Fruit fly (Drosophila melanogaster) whole organism, wandering third instar larva: ENCODE data around the gene CG3626.

Experiments used
- Abd-B ChIP-seq: fragments of >200 bp; optimal IDR thresholded peaks from 2 replicates; lab custom pipeline; 2017; ENCODE audit warnings: missing biosample characterization, missing genetic modification characterization
- CG32264 ChIP-seq: fragments of 200-800 bp; sonication (Bioruptor generic); optimal IDR thresholded peaks from 2 replicates; lab custom pipeline; 2016; ENCODE audit warnings: missing biosample characterization, missing genetic modification characterization
- CG9705 ChIP-seq: fragments of 200-800 bp; sonication (Bioruptor generic); optimal IDR thresholded peaks from 2 replicates; lab custom pipeline; 2018; ENCODE audit warnings: missing biosample characterization, mild to moderate bottlenecking, missing genetic modification characterization
- CrebA ChIP-seq: fragments of 200-800 bp; sonication (Bioruptor generic); optimal IDR thresholded peaks from 2 replicates; lab custom pipeline; 2016; ENCODE audit warnings: missing biosample characterization, mild to moderate bottlenecking, missing genetic modification characterization, borderline replicate concordance
- Dfd ChIP-seq: fragments of >200 bp; optimal IDR thresholded peaks from 2 replicates; lab custom pipeline; 2017; ENCODE audit warnings: missing biosample characterization, missing genetic modification characterization
- Dif ChIP-seq: fragments of 200-275, 200-300 bp; sonication (Bioruptor generic); optimal IDR thresholded peaks from 2 replicates; lab custom pipeline; 2018; ENCODE audit warnings: missing biosample characterization, missing genetic modification characterization; ENCODE audit not compliant: partially characterized antibody
- GATAd ChIP-seq: sonication (Bioruptor generic); optimal IDR thresholded peaks from 2 replicates; lab custom pipeline; 2016; ENCODE audit warnings: missing biosample characterization, missing genetic modification characterization
- HLH106 ChIP-seq: fragments of 200-800 bp; optimal IDR thresholded peaks from 3 replicates; lab custom pipeline; 2019; ENCODE audit warnings: missing biosample characterization, mild to moderate bottlenecking, missing genetic modification characterization, moderate library complexity
- Hnf4 ChIP-seq: fragments of 200-800 bp; sonication (Bioruptor generic); optimal IDR thresholded peaks from 2 replicates; lab custom pipeline; 2016; ENCODE audit warnings: missing biosample characterization, mild to moderate bottlenecking, missing genetic modification characterization
- Hr78 ChIP-seq: fragments of >200 bp; optimal IDR thresholded peaks from 2 replicates; lab custom pipeline; 2017; ENCODE audit warnings: missing biosample characterization, missing genetic modification characterization
- Hr83 ChIP-seq: fragments of 200-300 bp; sonication (Bioruptor generic); optimal IDR thresholded peaks from 2 replicates; lab custom pipeline; 2016; ENCODE audit warnings: missing biosample characterization, mild to moderate bottlenecking, missing genetic modification characterization, moderate library complexity; ENCODE audit not compliant: poor library complexity, severe bottlenecking
- Jra ChIP-seq: sonication (Bioruptor generic); optimal IDR thresholded peaks from 2 replicates; lab custom pipeline; 2016; ENCODE audit warnings: missing biosample characterization, missing genetic modification characterization
- Mio ChIP-seq: sonication (Bioruptor generic); optimal IDR thresholded peaks from 2 replicates; lab custom pipeline; 2016; ENCODE audit warnings: missing biosample characterization, missing genetic modification characterization
- Myc ChIP-seq: fragments of >200 bp; optimal IDR thresholded peaks from 2 replicates; lab custom pipeline; 2017
- N ChIP-seq: fragments of >200 bp; optimal IDR thresholded peaks from 2 replicates; lab custom pipeline; 2018; ENCODE audit warnings: missing biosample characterization, missing external identifiers, missing genetic modification characterization
- OdsH ChIP-seq: fragments of 200-800 bp; sonication (Bioruptor generic); optimal IDR thresholded peaks from 2 replicates; lab custom pipeline; 2016; ENCODE audit warnings: missing biosample characterization, mild to moderate bottlenecking, missing genetic modification characterization
- Rel ChIP-seq, 2 experiments: fragments of 200-800 bp; sonication (Bioruptor generic) in 1 of 2; optimal IDR thresholded peaks; 2 replicates in 1 of 2; 3 replicates in 1 of 2; lab custom pipeline; 2016 to 2019; ENCODE audit warnings: mild to moderate bottlenecking in 2 of 2, missing biosample characterization in 2 of 2, missing genetic modification characterization in 2 of 2, moderate library complexity in 1 of 2
- Sp1 ChIP-seq: fragments of 200-800 bp; sonication (Bioruptor generic); optimal IDR thresholded peaks from 3 replicates; lab custom pipeline; 2019; ENCODE audit warnings: missing biosample characterization, mild to moderate bottlenecking, missing genetic modification characterization, moderate library complexity
- Vsx2 ChIP-seq: fragments of 200-300, 225-300 bp; sonication (Bioruptor generic); optimal IDR thresholded peaks from 2 replicates; lab custom pipeline; 2018; ENCODE audit warnings: missing biosample characterization, missing genetic modification characterization; ENCODE audit not compliant: partially characterized antibody
- br ChIP-seq: fragments of 200-800 bp; sonication (Bioruptor generic); optimal IDR thresholded peaks from 2 replicates; lab custom pipeline; 2016; ENCODE audit warnings: missing biosample characterization, missing genetic modification characterization
- brk ChIP-seq: fragments of 200-800 bp; sonication (Bioruptor generic); optimal IDR thresholded peaks from 2 replicates; lab custom pipeline; 2016; ENCODE audit warnings: missing biosample characterization, mild to moderate bottlenecking, missing genetic modification characterization
- dl ChIP-seq, 2 experiments: fragments of 175-275, 200-275 bp in 1 of 2; fragments of 200-275 bp in 1 of 2; sonication (Bioruptor generic); optimal IDR thresholded peaks; lab custom pipeline; 2018; ENCODE audit warnings: mild to moderate bottlenecking in 2 of 2, missing biosample characterization in 2 of 2, missing genetic modification characterization in 2 of 2, moderate library complexity in 2 of 2; ENCODE audit not compliant: partially characterized antibody in 2 of 2, insufficient read depth in 1 of 2
- dmrt93B ChIP-seq: fragments of 200-800 bp; sonication (Bioruptor generic); optimal IDR thresholded peaks from 2 replicates; lab custom pipeline; 2018; ENCODE audit warnings: missing biosample characterization, mild to moderate bottlenecking, missing genetic modification characterization
- dsf ChIP-seq: sonication (Bioruptor generic); optimal IDR thresholded peaks from 2 replicates; lab custom pipeline; 2016; ENCODE audit warnings: missing biosample characterization, missing genetic modification characterization, borderline replicate concordance
- ey ChIP-seq: fragments of 200-800 bp; sonication (Bioruptor generic); optimal IDR thresholded peaks from 2 replicates; lab custom pipeline; 2016; ENCODE audit warnings: missing biosample characterization, missing genetic modification characterization
- foxo ChIP-seq, 2 experiments: fragments of 200-800 bp; sonication (Bioruptor generic); optimal IDR thresholded peaks; 2 replicates in 1 of 2; 3 replicates in 1 of 2; lab custom pipeline; 2016 to 2017; ENCODE audit warnings: missing biosample characterization in 2 of 2, missing genetic modification characterization in 2 of 2
- fru ChIP-seq: fragments of 200-800 bp; sonication (Bioruptor generic); optimal IDR thresholded peaks from 3 replicates; lab custom pipeline; 2016; ENCODE audit warnings: missing biosample characterization, mild to moderate bottlenecking, missing genetic modification characterization
- h ChIP-seq: fragments of 200-800 bp; sonication (Bioruptor generic); optimal IDR thresholded peaks from 3 replicates; lab custom pipeline; 2016; ENCODE audit warnings: missing biosample characterization, mild to moderate bottlenecking, missing genetic modification characterization
- jim ChIP-seq: fragments of 175-275, 200-325 bp; sonication (Bioruptor generic); optimal IDR thresholded peaks from 2 replicates; lab custom pipeline; 2016; ENCODE audit warnings: missing biosample characterization, mild to moderate bottlenecking, missing genetic modification characterization
- lola ChIP-seq: fragments of >200 bp; optimal IDR thresholded peaks from 2 replicates; lab custom pipeline; 2017; ENCODE audit warnings: missing biosample characterization, missing genetic modification characterization
- pan ChIP-seq: fragments of >200 bp; optimal IDR thresholded peaks from 2 replicates; lab custom pipeline; 2017
- psq ChIP-seq: fragments of 200-800 bp; sonication (Bioruptor generic); optimal IDR thresholded peaks from 3 replicates; lab custom pipeline; 2017; ENCODE audit warnings: missing biosample characterization, mild to moderate bottlenecking, missing genetic modification characterization, moderate library complexity
- rgr ChIP-seq: fragments of 200-800 bp; sonication (Bioruptor generic); optimal IDR thresholded peaks from 3 replicates; lab custom pipeline; 2016; ENCODE audit warnings: missing biosample characterization, mild to moderate bottlenecking, missing genetic modification characterization
- sage ChIP-seq: fragments of 200-800 bp; sonication (Bioruptor generic); optimal IDR thresholded peaks from 2 replicates; lab custom pipeline; 2016; ENCODE audit warnings: missing biosample characterization, mild to moderate bottlenecking, missing genetic modification characterization
- sv ChIP-seq: fragments of 200-800 bp; sonication (Bioruptor generic); optimal IDR thresholded peaks from 3 replicates; lab custom pipeline; 2016; ENCODE audit warnings: missing biosample characterization, missing genetic modification characterization
- tai ChIP-seq: sonication (Bioruptor generic); optimal IDR thresholded peaks from 2 replicates; lab custom pipeline; 2016; ENCODE audit warnings: missing biosample characterization, missing genetic modification characterization
- usp ChIP-seq: fragments of >200 bp; optimal IDR thresholded peaks from 2 replicates; lab custom pipeline; 2017; ENCODE audit warnings: missing biosample characterization, missing genetic modification characterization
- woc ChIP-seq: sonication (Bioruptor generic); optimal IDR thresholded peaks from 2 replicates; lab custom pipeline; 2016; ENCODE audit warnings: missing biosample characterization, mild to moderate bottlenecking, missing genetic modification characterization

Gene CG3626

DNA sequence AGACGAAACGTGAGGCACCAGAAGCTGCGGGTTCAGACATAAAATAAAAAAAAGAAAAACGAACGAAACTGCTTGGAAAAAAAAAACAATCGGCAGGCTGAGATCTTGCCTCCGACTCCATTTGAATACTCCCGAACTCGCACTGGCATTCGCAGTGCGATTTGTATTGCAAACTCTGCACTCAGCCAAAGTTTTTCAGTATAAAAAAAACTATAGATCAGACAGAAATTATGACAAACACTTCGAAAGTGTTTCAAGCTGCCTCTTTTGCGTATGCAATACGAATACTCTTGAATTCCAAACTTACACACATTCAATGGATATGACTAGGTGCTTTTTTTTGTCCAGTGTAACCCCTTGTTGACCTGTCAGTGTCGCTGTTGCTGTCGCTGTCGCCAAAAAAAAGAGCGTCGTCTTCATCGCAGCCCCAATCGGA, 25.1 kb downstream of the CG3626 start:
- TF ChIP-seq tai = peak; percentile 13
- no peak for TF ChIP-seq brk
- peak; percentile 87 for TF ChIP-seq h (GFP tag; lab: Kevin White, UChicago)
- TF ChIP-seq Sp1 = peak; percentile 78
- no peak for TF ChIP-seq dl (GFP tag; optimal IDR thresholded peaks at IDR 0.05; lab: Kevin White, UChicago; ENCODE audit: insufficient read depth in 1 of 2, partially characterized antibody in 2 of 2)
- peak; percentile 79 for TF ChIP-seq rgr (GFP tag; lab: Kevin White, UChicago)
- no peak for TF ChIP-seq dsf (GFP tag; lab: Kevin White, UChicago)
- no peak for TF ChIP-seq pan
- TF ChIP-seq Dif = no peak
- no peak for TF ChIP-seq CrebA
- TF ChIP-seq OdsH (GFP tag; lab: Kevin White, UChicago) = peak; percentile 73
- peak; percentile 66 for TF ChIP-seq Jra (GFP tag; lab: Kevin White, UChicago)
- TF ChIP-seq psq (GFP tag; lab: Kevin White, UChicago) = peak; percentile 66
- no peak for TF ChIP-seq Dfd
- TF ChIP-seq CG32264 (GFP tag; lab: Kevin White, UChicago) = no peak
- TF ChIP-seq HLH106 (tag; lab: Kevin White, UChicago) = peak; percentile 76
- TF ChIP-seq woc = peak; percentile 61
- TF ChIP-seq CG9705 (GFP tag; lab: Kevin White, UChicago) = peak; percentile 54
- peak; percentile 16 for TF ChIP-seq sage
- peak in 1 of 2 experiments; percentile 84 for TF ChIP-seq foxo (GFP tag; optimal IDR thresholded peaks at IDR 0.05; lab: Kevin White, UChicago)
- no peak for TF ChIP-seq usp (GFP tag; lab: Kevin White, UChicago)
- no peak for TF ChIP-seq Vsx2 (GFP tag; lab: Kevin White, UChicago)
- TF ChIP-seq Hr78 (GFP tag; lab: Kevin White, UChicago) = no peak
- TF ChIP-seq N (GFP tag; lab: Kevin White, UChicago) = no peak
- no peak for TF ChIP-seq Abd-B (GFP tag; lab: Kevin White, UChicago)
- peak; percentile 79 for TF ChIP-seq br (GFP tag; lab: Kevin White, UChicago)
- TF ChIP-seq Rel (GFP tag; optimal IDR thresholded peaks at IDR 0.05; lab: Kevin White, UChicago) = peak; percentile 34
- TF ChIP-seq Rel (tag; optimal IDR thresholded peaks at IDR 0.05; lab: Kevin White, UChicago) = no peak
- peak; percentile 81 for TF ChIP-seq ey (GFP tag; lab: Kevin White, UChicago)
- no peak for TF ChIP-seq jim
- TF ChIP-seq dmrt93B (GFP tag; lab: Kevin White, UChicago) = peak; percentile 56
- no peak for TF ChIP-seq lola (GFP tag; lab: Kevin White, UChicago)
- no peak for TF ChIP-seq GATAd (GFP tag; lab: Kevin White, UChicago)
- no peak for TF ChIP-seq Myc
- no peak for TF ChIP-seq sv
- peak; percentile 86 for TF ChIP-seq fru (GFP tag; lab: Kevin White, UChicago)
- TF ChIP-seq Mio (GFP tag; lab: Kevin White, UChicago) = no peak
- TF ChIP-seq Hnf4 = peak; percentile 80
- no peak for TF ChIP-seq Hr83 (GFP tag; lab: Kevin White, UChicago)

DNA sequence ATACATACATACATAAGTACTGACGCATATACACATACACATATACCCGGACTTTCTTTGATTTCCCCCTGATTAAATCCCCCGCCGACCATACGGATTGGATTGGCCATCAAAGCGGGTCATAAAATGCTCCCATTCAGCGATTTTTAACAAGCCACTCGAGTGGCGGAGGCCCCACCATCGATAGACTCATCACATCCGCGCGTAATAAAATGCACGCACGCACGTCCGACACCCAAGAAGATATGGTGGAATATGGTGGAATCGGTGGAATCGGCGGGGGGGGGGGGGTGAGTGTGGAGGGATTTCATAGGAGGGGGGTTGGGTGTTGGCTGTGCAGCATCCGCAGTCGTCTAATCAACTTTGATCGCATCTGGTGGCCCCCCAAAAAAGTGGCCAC, 33.5 kb downstream of the CG3626 start:
- TF ChIP-seq Dfd (peak; percentile 36), lola (GFP tag; lab: Kevin White, UChicago) (no peak), ey (GFP tag; lab: Kevin White, UChicago) (no peak)

DNA sequence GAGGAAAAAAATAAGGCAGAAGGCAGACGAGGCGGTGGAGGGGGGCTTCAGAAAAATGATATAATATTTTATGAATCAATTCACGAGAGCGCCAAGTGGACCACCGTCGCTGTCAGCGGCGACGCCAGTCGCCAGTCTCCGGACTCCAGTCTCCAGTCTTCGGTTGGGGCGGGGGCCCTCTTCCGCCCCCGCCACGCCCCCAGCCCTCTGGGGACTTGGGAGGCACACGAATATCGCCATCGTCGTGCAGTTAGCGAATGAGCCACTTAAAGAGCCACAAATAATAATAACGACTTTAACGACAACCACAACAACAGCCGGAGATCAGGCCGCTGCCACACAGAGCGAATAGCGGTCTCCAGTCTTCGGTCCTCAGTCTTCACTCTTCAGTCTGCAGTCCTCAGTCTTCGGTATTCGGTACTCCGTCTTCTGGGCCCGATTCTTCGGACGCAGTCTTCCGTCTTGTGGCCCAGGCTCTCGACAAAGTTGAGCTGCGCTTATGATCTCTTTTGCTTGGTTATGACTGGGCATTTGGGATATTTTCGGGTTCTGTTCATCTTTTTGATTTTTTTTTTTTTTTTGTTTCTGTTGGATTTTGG, 35.4 kb downstream of the CG3626 start:
- TF ChIP-seq brk = no peak
- TF ChIP-seq Dfd = peak; percentile 99
- peak; percentile 17 for TF ChIP-seq psq (GFP tag; lab: Kevin White, UChicago)
- no peak for TF ChIP-seq Sp1
- TF ChIP-seq woc = no peak
- TF ChIP-seq, all 38 proteins: peak for 2
